Worm (Caenorhabditis elegans): ENCODE measurements around the gene tomm-7.

tomm-7 gene

DNA sequence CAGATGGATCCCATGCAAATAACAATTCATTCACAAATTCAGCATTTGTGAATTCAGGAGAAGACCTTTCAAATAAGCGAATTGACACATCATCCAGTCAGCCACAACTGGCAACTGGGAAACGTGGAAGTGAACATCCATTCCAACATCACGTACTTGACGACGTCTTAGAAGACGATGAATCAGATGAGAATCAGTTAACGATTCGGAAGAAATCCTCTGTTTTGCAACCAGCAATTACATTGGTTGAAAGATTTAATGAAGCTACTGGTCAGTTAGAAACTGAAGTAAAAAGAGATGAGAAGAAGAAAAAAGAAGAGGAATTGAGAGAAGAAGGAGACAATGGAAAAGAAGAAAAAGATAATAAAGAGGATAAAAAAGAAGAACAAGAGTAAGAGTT is 44.0 kb downstream of the tomm-7 start (continued):
- TF ChIP-seq cebp-1 (GFP tag; IDR thresholded peaks at IDR 0.05) (no peak), cebp-1 (tag; optimal IDR thresholded peaks at IDR 0.05) (no peak)

DNA sequence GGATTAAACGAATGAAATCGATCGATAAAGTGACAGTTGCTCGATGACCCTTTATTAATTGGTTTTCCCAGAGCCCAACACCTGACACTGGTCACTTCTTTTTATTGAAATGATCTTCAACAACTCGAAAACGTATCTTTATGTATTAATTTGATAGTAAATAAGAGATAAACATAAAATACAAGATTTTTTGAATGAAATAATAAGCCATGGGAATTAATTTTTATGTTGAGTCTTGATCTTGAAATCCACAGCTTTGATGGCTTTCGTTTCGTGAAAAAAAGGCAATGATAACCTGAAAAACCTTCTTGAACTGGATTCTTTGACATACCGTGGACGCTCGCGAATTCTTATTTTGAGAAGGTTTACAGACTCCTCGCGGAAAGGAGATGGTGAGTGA is 48.1 kb downstream of the tomm-7 start, which contains the start of gene pcp-5:
Gene pcp-5, minus strand, starts transcription at position 101 of the 400 bp plus-strand sequence.
- TF ChIP-seq Y79H2A.3 (GFP tag; conservative IDR thresholded peaks at IDR 0.05) (no peak), F55B11.4 (tag; optimal IDR thresholded peaks at IDR 0.05; ENCODE audit: borderline replicate concordance, insufficient read depth) (no peak), tbx-9 (tag; optimal IDR thresholded peaks at IDR 0.05; ENCODE audit: borderline replicate concordance) (no peak), ceh-27 (GFP tag; optimal IDR thresholded peaks at IDR 0.05) (no peak), repo-1 (tag; optimal IDR thresholded peaks at IDR 0.05) (no peak), ama-1 (optimal IDR thresholded peaks at IDR 0.05) (no peak), ama-1 (GFP tag; optimal IDR thresholded peaks at IDR 0.05) (no peak), mel-28 (tag; optimal IDR thresholded peaks at IDR 0.05; ENCODE audit: borderline replicate concordance) (no peak), F10E7.11 (tag; optimal IDR thresholded peaks at IDR 0.05) (no peak), zfh-2 (GFP tag; conservative IDR thresholded peaks at IDR 0.05) (no peak), ZK185.1 (tag; optimal IDR thresholded peaks at IDR 0.05; ENCODE audit: poor library complexity, severe bottlenecking) (no peak), sptf-2 (GFP tag; optimal IDR thresholded peaks at IDR 0.05) (no peak), egrh-3 (GFP tag; IDR thresholded peaks at IDR 0.05) (no peak), T07F8.4 (tag; optimal IDR thresholded peaks at IDR 0.05) (no peak), dpl-1 (GFP tag; optimal IDR thresholded peaks at IDR 0.05) (no peak), let-526 (GFP tag; IDR thresholded peaks at IDR 0.05) (no peak), ekl-4 (GFP tag; IDR thresholded peaks at IDR 0.05) (no peak), D2030.7 (GFP tag; IDR thresholded peaks at IDR 0.05) (no peak), madf-8 (GFP tag; conservative IDR thresholded peaks at IDR 0.05) (no peak)

DNA sequence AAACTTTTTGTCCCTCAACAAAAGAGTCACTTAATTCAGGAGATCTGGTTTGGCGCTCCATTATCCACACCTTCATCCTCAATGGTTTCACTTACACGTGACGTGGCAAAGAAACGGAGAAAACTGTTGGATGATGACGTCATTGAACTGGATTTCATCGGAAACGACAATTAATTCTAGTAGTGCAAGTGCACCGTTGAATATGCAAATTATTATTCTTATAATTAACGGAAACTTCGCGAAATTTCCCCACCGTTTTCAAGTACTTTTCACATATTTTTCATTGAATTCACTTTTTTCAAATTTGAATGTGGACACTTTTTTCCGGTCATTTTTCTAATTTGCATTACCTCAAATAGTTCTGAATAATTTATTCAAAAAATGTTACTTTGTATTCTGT is 49.9 kb downstream of the tomm-7 start, which contains the start of gene ZK688.1:
Gene ZK688.1, plus strand, starts transcription at position 301 of the 400 bp plus-strand sequence.
- no peak for TF ChIP-seq madf-10 (tag; optimal IDR thresholded peaks at IDR 0.05)
- no peak for TF ChIP-seq dpff-1 (tag; optimal IDR thresholded peaks at IDR 0.05)
- no peak for TF ChIP-seq hmg-20 (GFP tag; IDR thresholded peaks at IDR 0.05)
- no peak for TF ChIP-seq F52B5.7 (tag; optimal IDR thresholded peaks at IDR 0.05)
- TF ChIP-seq ztf-25 (GFP tag; IDR thresholded peaks at IDR 0.05): no peak
- TF ChIP-seq F10E7.11 (tag; optimal IDR thresholded peaks at IDR 0.05): no peak
- TF ChIP-seq fkh-3 (tag; optimal IDR thresholded peaks at IDR 0.05): no peak
- no peak for TF ChIP-seq B0336.3 (GFP tag; IDR thresholded peaks at IDR 0.05)
- TF ChIP-seq nhr-120 (GFP tag; IDR thresholded peaks at IDR 0.05): no peak
- TF ChIP-seq xnd-1 (tag; optimal IDR thresholded peaks at IDR 0.05): no peak
- TF ChIP-seq nhr-27 (tag; optimal IDR thresholded peaks at IDR 0.05): no peak
- TF ChIP-seq let-607 (tag; optimal IDR thresholded peaks at IDR 0.05): no peak
